Worm (Caenorhabditis elegans) whole organism, midembryonic: ENCODE measurements around the gene C33D3.5.

ENCODE experiments used
- cog-1 ChIP-seq: sonication (generic microtip); optimal IDR thresholded peaks from 2 replicates; lab custom pipeline; 2016; ENCODE audit warnings: missing genetic modification characterization, missing compliant biosample characterization
- flt-1 ChIP-seq: fragments of 200-800 bp; sonication (Bioruptor generic); IDR thresholded peaks from 2 replicates; pipeline ENCODE4 v1.3.6; 2022; ENCODE audit warnings: missing genetic modification characterization, missing compliant biosample characterization
- klf-2 ChIP-seq: fragments of 200-800 bp; sonication (Bioruptor generic); conservative IDR thresholded peaks from 2 replicates; pipeline ENCODE4 v1.3.6; 2022; ENCODE audit warnings: missing genetic modification reagents, missing genetic modification characterization, missing compliant biosample characterization
- med-1 ChIP-seq: sonication (generic microtip); optimal IDR thresholded peaks from 2 replicates; lab custom pipeline; 2017; ENCODE audit warnings: missing genetic modification characterization, mild to moderate bottlenecking, missing compliant biosample characterization, antibody characterized with exemption, missing genetic modification reagents; ENCODE audit not compliant: insufficient read depth
- ref-1 ChIP-seq: fragments of 200-800 bp; sonication (Bioruptor generic); conservative IDR thresholded peaks from 2 replicates; pipeline ENCODE4 v1.3.6; 2022; ENCODE audit warnings: missing genetic modification reagents, missing genetic modification characterization, missing compliant biosample characterization
- tab-1 ChIP-seq: fragments of 200-800 bp; sonication (Bioruptor generic); IDR thresholded peaks from 2 replicates; pipeline ENCODE4 v1.3.6; 2022; ENCODE audit warnings: missing genetic modification characterization, missing compliant biosample characterization
- ztf-23 ChIP-seq: fragments of 200-800 bp; sonication (Bioruptor generic); IDR thresholded peaks from 2 replicates; pipeline ENCODE4 v1.3.6; 2022; ENCODE audit warnings: missing genetic modification reagents, missing genetic modification characterization, missing compliant biosample characterization
- ztf-29 ChIP-seq: fragments of 200-800 bp; sonication (Bioruptor generic); IDR thresholded peaks from 2 replicates; pipeline ENCODE4 v1.3.6; 2022; ENCODE audit warnings: missing genetic modification reagents, missing genetic modification characterization, missing compliant biosample characterization

DNA sequence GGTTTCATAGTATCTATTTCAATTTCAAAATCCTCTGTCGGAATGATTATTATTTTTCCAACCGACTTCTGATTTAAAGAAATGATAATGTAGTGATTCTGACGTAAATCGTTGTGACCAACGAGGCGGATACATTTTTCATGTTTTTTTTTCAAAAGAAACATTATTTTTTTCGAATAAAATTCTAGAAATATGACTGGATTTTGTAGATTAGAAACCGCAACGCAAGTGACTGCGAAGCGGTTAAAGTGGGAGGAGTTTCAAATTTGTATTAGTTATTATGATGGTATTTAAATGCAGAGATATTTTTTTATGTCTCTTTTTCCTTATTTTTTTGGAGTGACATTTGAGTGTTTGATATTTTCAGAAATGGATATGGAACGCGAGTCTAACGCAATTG lies 44.2 kb upstream of the C33D3.5 start, which contains the start of gene C39B10.5:
- TF ChIP-seq tab-1 (GFP tag; lab: Robert Waterston, UW) (no peak), flt-1 (GFP tag; lab: Robert Waterston, UW) (no peak), cog-1 (no peak), med-1 (GFP tag; lab: Kevin White, UChicago) (no peak), ztf-23 (GFP tag; lab: Robert Waterston, UW) (no peak), klf-2 (GFP tag; lab: Robert Waterston, UW) (no peak), ref-1 (no peak), ztf-29 (GFP tag; lab: Robert Waterston, UW) (no peak)
